Worm (Caenorhabditis elegans): ENCODE data around the gene C50F4.4.
A peak's percentile ranks its signal among the peaks of the same experiment; 100 is the strongest.

The C50F4.4 gene

DNA sequence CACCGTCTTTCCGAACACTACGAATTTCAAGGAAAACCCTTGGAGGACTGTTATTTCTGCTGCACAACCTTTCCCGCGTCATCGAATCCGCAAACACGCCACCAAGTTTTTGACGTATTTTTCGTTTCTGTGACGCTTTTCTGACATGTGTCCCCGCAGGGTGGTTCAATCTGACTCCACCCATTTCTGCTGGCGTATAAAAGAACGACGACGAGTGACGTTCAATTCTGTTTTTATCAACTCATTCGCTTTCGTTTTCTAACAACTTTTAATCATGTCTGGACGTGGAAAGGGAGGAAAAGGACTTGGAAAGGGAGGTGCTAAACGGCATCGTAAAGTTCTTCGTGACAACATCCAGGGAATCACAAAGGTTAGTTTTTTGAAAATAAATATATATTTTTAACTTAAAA lies 10.3 kb downstream of the C50F4.4 start, which contains the start of gene his-37 (continued):
- peak; percentile 87 for TF ChIP-seq egl-5 (tag; optimal IDR thresholded peaks at IDR 0.05)
- TF ChIP-seq eor-1 (tag; optimal IDR thresholded peaks at IDR 0.05): peak; percentile 84 to 86
- peak; percentile 91 for TF ChIP-seq ztf-4 (tag; optimal IDR thresholded peaks at IDR 0.05)
- TF ChIP-seq lin-15B (tag; optimal IDR thresholded peaks at IDR 0.05): peak; percentile 95
- peak; percentile 88 for TF ChIP-seq elt-1 (tag; optimal IDR thresholded peaks at IDR 0.05)
- TF ChIP-seq nhr-67 (tag; optimal IDR thresholded peaks at IDR 0.05): no peak
- peak; percentile 91 for TF ChIP-seq hmg-11 (tag; optimal IDR thresholded peaks at IDR 0.05)
- TF ChIP-seq mml-1 (tag; optimal IDR thresholded peaks at IDR 0.05): no peak
- peak; percentile 92 for TF ChIP-seq nhr-77 (tag; optimal IDR thresholded peaks at IDR 0.05)
- TF ChIP-seq unc-39 (tag; optimal IDR thresholded peaks at IDR 0.05): no peak
- peak; percentile 52 for TF ChIP-seq mdl-1 (tag; optimal IDR thresholded peaks at IDR 0.05)
- TF ChIP-seq fkh-10 (GFP tag; optimal IDR thresholded peaks at IDR 0.05): peak; percentile 99
- TF ChIP-seq ceh-9 (tag; optimal IDR thresholded peaks at IDR 0.05): no peak
- peak; percentile 71 for TF ChIP-seq nhr-28 (tag; optimal IDR thresholded peaks at IDR 0.05)
- TF ChIP-seq nhr-43 (tag; optimal IDR thresholded peaks at IDR 0.05; ENCODE audit: poor library complexity, severe bottlenecking): peak; percentile 98
- peak; percentile 40 for TF ChIP-seq ztf-11 (tag; optimal IDR thresholded peaks at IDR 0.05)
- peak; percentile 97 for TF ChIP-seq tbx-2 (tag; optimal IDR thresholded peaks at IDR 0.05)

DNA sequence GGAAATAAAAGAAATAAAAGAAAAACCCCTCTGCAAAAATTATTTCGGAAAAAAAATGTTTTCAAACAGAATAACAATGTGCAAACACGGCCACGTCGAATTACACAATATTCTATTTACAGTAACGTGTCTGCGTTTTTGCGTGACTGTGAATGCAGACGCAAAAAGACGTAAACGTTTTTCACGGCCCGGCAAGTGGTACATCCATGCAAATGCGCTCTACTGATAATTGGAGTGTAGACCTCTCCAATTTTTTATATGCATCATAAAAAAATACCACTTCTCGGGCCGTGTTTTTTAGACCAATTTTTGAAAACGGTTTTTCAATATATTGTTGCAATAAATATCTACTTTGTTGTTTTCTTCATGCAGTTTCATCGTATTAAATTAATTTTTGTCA lies 12.9 kb downstream of the C50F4.4 start, which contains the start of gene nstp-10:
nstp-10 (minus strand) TSS at position 378 of the 400 bp plus-strand sequence.
- TF ChIP-seq ztf-11 (tag; optimal IDR thresholded peaks at IDR 0.05) (no peak), fkh-2 (tag; optimal IDR thresholded peaks at IDR 0.05) (no peak), eor-1 (tag; optimal IDR thresholded peaks at IDR 0.05) (no peak), zag-1 (tag; optimal IDR thresholded peaks at IDR 0.05) (no peak), nhr-28 (tag; optimal IDR thresholded peaks at IDR 0.05) (no peak), daf-12 (tag; optimal IDR thresholded peaks at IDR 0.05) (no peak), snpc-4 (tag; optimal IDR thresholded peaks at IDR 0.05) (peak; percentile 24), jun-1 (tag; optimal IDR thresholded peaks at IDR 0.05) (no peak), nhr-23 (tag; optimal IDR thresholded peaks at IDR 0.05) (peak; percentile 18), fos-1 (tag; optimal IDR thresholded peaks at IDR 0.05) (no peak), R02D3.7 (tag; optimal IDR thresholded peaks at IDR 0.05) (no peak), unc-62 (GFP tag; optimal IDR thresholded peaks at IDR 0.05) (no peak), elt-2 (tag; optimal IDR thresholded peaks at IDR 0.05) (peak; percentile 3), mml-1 (tag; optimal IDR thresholded peaks at IDR 0.05) (no peak), lin-15B (tag; optimal IDR thresholded peaks at IDR 0.05) (peak; percentile 18), pha-4 (tag; optimal IDR thresholded peaks at IDR 0.05) (peak; percentile 54), egl-5 (tag; optimal IDR thresholded peaks at IDR 0.05) (no peak), nhr-76 (tag; optimal IDR thresholded peaks at IDR 0.05) (no peak), elt-3 (tag; optimal IDR thresholded peaks at IDR 0.05) (no peak), nhr-25 (tag; optimal IDR thresholded peaks at IDR 0.05) (peak; percentile 22), nhr-67 (tag; optimal IDR thresholded peaks at IDR 0.05) (no peak), nhr-11 (tag; optimal IDR thresholded peaks at IDR 0.05) (no peak), tbx-2 (tag; optimal IDR thresholded peaks at IDR 0.05) (no peak), unc-39 (tag; optimal IDR thresholded peaks at IDR 0.05) (no peak), ama-1 (optimal IDR thresholded peaks at IDR 0.05) (no peak), ceh-9 (tag; optimal IDR thresholded peaks at IDR 0.05) (no peak), nfya-1 (tag; optimal IDR thresholded peaks at IDR 0.05; ENCODE audit: insufficient read depth) (peak; percentile 25), sea-2 (GFP tag; optimal IDR thresholded peaks at IDR 0.05) (no peak), egl-27 (tag; optimal IDR thresholded peaks at IDR 0.05) (no peak), fkh-10 (GFP tag; optimal IDR thresholded peaks at IDR 0.05) (no peak), ZK546.5 (tag; optimal IDR thresholded peaks at IDR 0.05) (no peak), aly-2 (tag; optimal IDR thresholded peaks at IDR 0.05) (no peak), ceh-16 (tag; optimal IDR thresholded peaks at IDR 0.05) (no peak)

DNA sequence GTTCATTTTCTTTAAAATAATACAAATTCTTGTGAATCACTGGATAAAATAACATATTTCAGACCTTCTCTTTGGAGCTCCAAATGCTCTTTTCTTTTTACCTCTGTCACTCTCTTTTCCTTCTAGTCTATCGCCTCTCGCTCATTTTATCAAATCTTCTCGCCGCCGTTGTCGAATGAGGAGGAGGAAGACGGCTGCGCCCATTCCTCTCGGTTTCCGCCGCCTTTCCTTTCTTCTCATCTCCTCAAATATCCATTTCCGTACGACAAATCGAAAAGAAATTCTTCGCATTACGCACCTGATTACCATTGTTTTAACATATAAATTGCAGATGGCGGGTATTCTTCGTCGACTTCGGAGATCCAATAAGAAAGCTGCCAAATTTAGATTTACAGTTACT lies 13.7 kb downstream of the C50F4.4 start, which contains the start of gene ehbp-1:
ehbp-1 (plus strand) TSS at position 332 of the 400 bp plus-strand sequence.
- TF ChIP-seq fkh-10 (GFP tag; optimal IDR thresholded peaks at IDR 0.05): peak; percentile 32
- peak; percentile 34 for TF ChIP-seq nfya-1 (tag; optimal IDR thresholded peaks at IDR 0.05; ENCODE audit: insufficient read depth)
- no peak for TF ChIP-seq elt-2 (tag; optimal IDR thresholded peaks at IDR 0.05)
